Fruit fly (Drosophila melanogaster): ENCODE data around the gene CG9519.

Gene CG9519

dm6 chrX:14825922-14826617, 30.1 kb downstream of the CG9519 start, which contains the start of gene rut (continued):
- TF ChIP-seq acj6 (GFP tag; optimal IDR thresholded peaks at IDR 0.05) (no peak), OdsH (GFP tag; optimal IDR thresholded peaks at IDR 0.05) (no peak), CG1621 (tag; optimal IDR thresholded peaks at IDR 0.05) (no peak), CG3919 (GFP tag; optimal IDR thresholded peaks at IDR 0.05) (peak; percentile 36), eg (GFP tag; IDR thresholded peaks at IDR 0.05) (peak; percentile 16; the same call in 1 of the 3 replicates), CG8119 (GFP tag; IDR thresholded peaks at IDR 0.05) (no peak), dsx (GFP tag; optimal IDR thresholded peaks at IDR 0.05; ENCODE audit: poor library complexity, severe bottlenecking) (no peak), net (GFP tag; optimal IDR thresholded peaks at IDR 0.05) (peak; percentile 10)

dm6 chrX:14825470-14825787, 30.7 kb downstream of the CG9519 start:
- TF ChIP-seq Eip78C (GFP tag): peak; percentile 44
- no peak for TF ChIP-seq CG3919 (GFP tag; optimal IDR thresholded peaks at IDR 0.05)
- no peak for TF ChIP-seq salr (GFP tag; optimal IDR thresholded peaks at IDR 0.05)
- no peak for TF ChIP-seq CG6792 (GFP tag; optimal IDR thresholded peaks at IDR 0.05)
- TF ChIP-seq CG8319 (GFP tag; optimal IDR thresholded peaks at IDR 0.05): no peak

DNA sequence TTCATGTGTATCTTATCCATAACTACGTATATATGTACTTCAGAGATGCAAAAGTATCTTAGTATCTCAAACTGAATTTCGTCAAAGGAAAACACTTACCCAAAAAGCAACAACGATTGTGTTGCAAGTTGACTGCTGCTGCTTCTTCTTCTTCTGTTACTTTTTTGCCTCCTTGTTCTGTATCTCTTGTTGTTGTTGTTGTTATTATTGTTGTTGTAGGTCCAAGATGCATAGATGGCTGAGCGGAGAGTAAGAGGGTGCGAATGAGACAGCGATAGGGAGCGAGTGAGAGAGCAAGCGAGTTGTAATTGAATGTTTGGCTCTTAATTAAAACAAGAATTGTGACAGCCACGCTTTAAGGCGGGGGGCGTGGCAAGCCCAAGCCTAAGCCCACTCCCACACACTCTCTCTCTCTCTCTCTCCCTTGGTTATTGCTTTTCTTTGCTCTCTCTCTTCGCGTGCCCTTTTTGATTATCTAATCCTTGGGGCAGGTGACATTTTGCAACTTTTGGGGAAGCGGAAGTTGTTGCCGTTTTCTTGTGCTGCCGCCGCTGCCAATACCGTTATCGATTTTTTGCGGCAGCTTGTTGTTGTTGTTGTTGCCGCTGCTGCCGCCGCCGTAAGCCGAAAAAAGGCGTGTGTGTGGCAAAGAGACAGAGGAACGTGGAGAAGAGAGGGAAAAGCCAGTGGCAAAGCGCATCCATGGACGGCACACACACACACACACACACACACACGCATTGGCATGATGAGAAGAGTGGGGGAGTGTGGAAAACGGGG, 31.3 kb downstream of the CG9519 start:
- TF ChIP-seq svp (GFP tag) (peak; percentile 62), CG6792 (GFP tag; optimal IDR thresholded peaks at IDR 0.05) (no peak), lz (GFP tag; optimal IDR thresholded peaks at IDR 0.05) (no peak)

DNA sequence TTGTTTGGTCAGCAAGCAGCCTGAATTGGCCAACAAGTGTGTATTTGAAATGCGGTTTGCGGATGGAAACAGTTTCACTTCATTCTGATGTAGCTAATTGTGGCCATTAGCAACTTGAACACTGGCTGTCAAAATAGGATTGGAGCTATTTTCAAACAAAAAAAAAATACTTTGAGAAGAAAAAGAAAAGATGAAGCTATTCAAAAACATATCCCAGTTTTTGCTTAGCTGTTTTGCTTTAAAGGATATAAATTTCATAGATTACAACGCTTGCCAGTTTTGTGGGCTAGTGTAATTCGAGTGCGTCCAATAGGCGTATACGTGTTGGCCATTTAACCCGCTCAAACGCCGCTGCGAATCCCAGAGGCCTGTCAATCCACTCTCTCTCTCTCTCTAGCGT, 43.9 kb downstream of the CG9519 start:
- peak; percentile 45 for TF ChIP-seq pdm3 (GFP tag; optimal IDR thresholded peaks at IDR 0.05)
- TF ChIP-seq net (GFP tag; optimal IDR thresholded peaks at IDR 0.05): peak; percentile 29
- TF ChIP-seq OdsH (GFP tag; optimal IDR thresholded peaks at IDR 0.05): peak; percentile 30
- peak; percentile 80 for TF ChIP-seq CG8119 (GFP tag; IDR thresholded peaks at IDR 0.05)
- TF ChIP-seq CG32006 (GFP tag; optimal IDR thresholded peaks at IDR 0.05): peak; percentile 73
- TF ChIP-seq CG10631 (GFP tag; optimal IDR thresholded peaks at IDR 0.05): peak; percentile 11
- TF ChIP-seq CG11294 (GFP tag; IDR thresholded peaks at IDR 0.05): peak; percentile 45; the same call in 1 of the 2 replicates
- peak; percentile 27 for TF ChIP-seq CG4318 (GFP tag; optimal IDR thresholded peaks at IDR 0.05)
- peak; percentile 26; the same call in 1 of the 2 replicates for TF ChIP-seq Gug (GFP tag; IDR thresholded peaks at IDR 0.05)
- TF ChIP-seq Lpt (GFP tag; optimal IDR thresholded peaks at IDR 0.05): peak; percentile 37
- TF ChIP-seq CG15336 (GFP tag; IDR thresholded peaks at IDR 0.05): peak; percentile 89
- TF ChIP-seq acj6 (GFP tag; optimal IDR thresholded peaks at IDR 0.05): peak; percentile 7
- TF ChIP-seq CG31627 (GFP tag; optimal IDR thresholded peaks at IDR 0.05): no peak
- peak; percentile 22 for TF ChIP-seq CG3919 (GFP tag; optimal IDR thresholded peaks at IDR 0.05)
- no peak for TF ChIP-seq lz (GFP tag; optimal IDR thresholded peaks at IDR 0.05)
- no peak for TF ChIP-seq CG16779 (tag; optimal IDR thresholded peaks at IDR 0.05)
- peak; percentile 73 for TF ChIP-seq CG6276 (GFP tag; optimal IDR thresholded peaks at IDR 0.05)
- no peak for TF ChIP-seq CG8319 (GFP tag; optimal IDR thresholded peaks at IDR 0.05)
- peak; percentile 27 for TF ChIP-seq achi (GFP tag; optimal IDR thresholded peaks at IDR 0.05)
- peak; percentile 31 for TF ChIP-seq dac (GFP tag; optimal IDR thresholded peaks at IDR 0.05)
- no peak for TF ChIP-seq CG11762 (GFP tag; optimal IDR thresholded peaks at IDR 0.05; ENCODE audit: insufficient read depth)
- TF ChIP-seq CG6163 (GFP tag; IDR thresholded peaks at IDR 0.05): peak; percentile 52; the same call in 2 of the 3 replicates
- TF ChIP-seq eg (GFP tag; IDR thresholded peaks at IDR 0.05): peak; percentile 76
- peak; percentile 63 for TF ChIP-seq Hr4 (GFP tag; optimal IDR thresholded peaks at IDR 0.05)
- TF ChIP-seq salr (GFP tag; optimal IDR thresholded peaks at IDR 0.05): no peak

dm6 chrX:14810433-14810832, 45.7 kb downstream of the CG9519 start:
- TF ChIP-seq CG6854 (GFP tag; optimal IDR thresholded peaks at IDR 0.05): no peak
- TF ChIP-seq salr (GFP tag; optimal IDR thresholded peaks at IDR 0.05): no peak
- TF ChIP-seq dsx (GFP tag; optimal IDR thresholded peaks at IDR 0.05; ENCODE audit: poor library complexity, severe bottlenecking): no peak
- TF ChIP-seq CG34406 (GFP tag; optimal IDR thresholded peaks at IDR 0.05): peak; percentile 42
- TF ChIP-seq CG6163 (GFP tag; IDR thresholded peaks at IDR 0.05): no peak
- TF ChIP-seq CG11762 (GFP tag; optimal IDR thresholded peaks at IDR 0.05; ENCODE audit: insufficient read depth): no peak
- peak; percentile 75 for TF ChIP-seq svp (GFP tag)
- TF ChIP-seq vri (GFP tag; optimal IDR thresholded peaks at IDR 0.05): peak; percentile 3
- TF ChIP-seq ss (GFP tag; optimal IDR thresholded peaks at IDR 0.05): no peak
- TF ChIP-seq Gug (GFP tag; IDR thresholded peaks at IDR 0.05): 0 out of 2 replicates have a peak, but pooled peaks have one; percentile 26
- no peak for TF ChIP-seq Hr4 (GFP tag; optimal IDR thresholded peaks at IDR 0.05)
- no peak for TF ChIP-seq CG16779 (tag; optimal IDR thresholded peaks at IDR 0.05)
- TF ChIP-seq CG32006 (GFP tag; optimal IDR thresholded peaks at IDR 0.05): peak; percentile 29
- no peak for TF ChIP-seq CG9139 (GFP tag; optimal IDR thresholded peaks at IDR 0.05)
- no peak for TF ChIP-seq fd85E (GFP tag; optimal IDR thresholded peaks at IDR 0.05)
- peak; percentile 20 for TF ChIP-seq Smox (GFP tag; optimal IDR thresholded peaks at IDR 0.05)
- peak; percentile 15 for TF ChIP-seq cyc (GFP tag; optimal IDR thresholded peaks at IDR 0.05)
- no peak for TF ChIP-seq CG10669 (GFP tag; optimal IDR thresholded peaks at IDR 0.05)
- TF ChIP-seq OdsH (GFP tag; optimal IDR thresholded peaks at IDR 0.05): peak; percentile 17
- TF ChIP-seq spab (GFP tag; optimal IDR thresholded peaks at IDR 0.05): no peak

Measured in whole organism, prepupa.